Fruit fly (Drosophila melanogaster) whole organism, embryonic: Measurements from ENCODE around the gene CG7512.
A peak's percentile ranks its signal among the peaks of the same experiment; 100 is the strongest.

ENCODE experiments used
- CG10147 ChIP-seq: fragments of 200-800 bp; sonication (Bioruptor generic); optimal IDR thresholded peaks from 2 replicates; lab custom pipeline; 2019; ENCODE audit warnings: missing biosample characterization, mild to moderate bottlenecking, missing genetic modification characterization, moderate library complexity
- CG10267 ChIP-seq: fragments of 200-800 bp; sonication (Bioruptor generic); optimal IDR thresholded peaks from 2 replicates; lab custom pipeline; 2018; ENCODE audit warnings: missing biosample characterization, mild to moderate bottlenecking, missing genetic modification characterization, moderate library complexity
- CG10274 ChIP-seq: fragments of 200-800 bp; sonication (Bioruptor generic); optimal IDR thresholded peaks from 3 replicates; lab custom pipeline; 2017; ENCODE audit warnings: missing biosample characterization, mild to moderate bottlenecking, missing genetic modification characterization
- CG12071 ChIP-seq: fragments of 200-800 bp; sonication (Bioruptor generic); optimal IDR thresholded peaks from 3 replicates; lab custom pipeline; 2018; ENCODE audit warnings: missing biosample characterization, mild to moderate bottlenecking, missing genetic modification characterization
- CG14710 ChIP-seq: fragments of 200-800 bp; sonication (Bioruptor generic); optimal IDR thresholded peaks from 3 replicates; lab custom pipeline; 2019; ENCODE audit warnings: missing biosample characterization, mild to moderate bottlenecking, missing genetic modification characterization, moderate library complexity
- CG1792 ChIP-seq: fragments of 200-800 bp; sonication (Bioruptor generic); optimal IDR thresholded peaks from 2 replicates; lab custom pipeline; 2016; ENCODE audit warnings: missing biosample characterization, missing genetic modification characterization
- CG18011 ChIP-seq: fragments of 200-800 bp; sonication (Bioruptor generic); optimal IDR thresholded peaks from 2 replicates; lab custom pipeline; 2017; ENCODE audit warnings: missing biosample characterization, missing genetic modification characterization, mild to moderate bottlenecking, moderate library complexity, missing genotype
- CG18476 ChIP-seq: fragments of 200-800 bp; sonication (Bioruptor generic); optimal IDR thresholded peaks from 2 replicates; lab custom pipeline; 2016; ENCODE audit warnings: missing biosample characterization, mild to moderate bottlenecking, missing genetic modification characterization
- CG2120 ChIP-seq: fragments of 200-800 bp; sonication (Bioruptor generic); optimal IDR thresholded peaks from 3 replicates; lab custom pipeline; 2016; ENCODE audit warnings: missing biosample characterization, missing genetic modification characterization
- CG32772 ChIP-seq: fragments of 200-800 bp; sonication (Bioruptor generic); IDR thresholded peaks from 2 replicates; pipeline ENCODE4 v1.3.6; 2022; ENCODE audit warnings: missing biosample characterization, missing genetic modification characterization
- CG4328 ChIP-seq: fragments of 200-800 bp; sonication (Bioruptor generic); optimal IDR thresholded peaks from 3 replicates; lab custom pipeline; 2017; ENCODE audit warnings: missing biosample characterization, missing genetic modification reagents, missing genetic modification characterization
- CG6175 ChIP-seq: fragments of 200-800 bp; sonication (Bioruptor generic); IDR thresholded peaks from 3 replicates; pipeline ENCODE4 v1.3.6; 2022; ENCODE audit warnings: missing biosample characterization, missing genetic modification characterization
- CG7786 ChIP-seq: fragments of 200-800 bp; sonication (Bioruptor generic); optimal IDR thresholded peaks from 2 replicates; lab custom pipeline; 2016; ENCODE audit warnings: missing biosample characterization, missing genetic modification characterization
- CG8281 ChIP-seq: fragments of 200-800 bp; sonication (Bioruptor generic); optimal IDR thresholded peaks from 2 replicates; lab custom pipeline; 2018; ENCODE audit warnings: missing biosample characterization, mild to moderate bottlenecking, missing genetic modification characterization, moderate library complexity
- CG8290 ChIP-seq, 3 experiments: fragments of 200-800 bp; sonication (Bioruptor generic); optimal IDR thresholded peaks; 2 replicates each; lab custom pipeline; 2016 to 2019; ENCODE audit warnings: missing biosample characterization in 3 of 3, missing genetic modification characterization in 3 of 3, mild to moderate bottlenecking in 2 of 3, moderate library complexity in 1 of 3
- CG9609 ChIP-seq: fragments of 200-800 bp; sonication (Bioruptor generic); optimal IDR thresholded peaks from 3 replicates; lab custom pipeline; 2016; ENCODE audit warnings: missing biosample characterization, missing genetic modification characterization
- CG9797 ChIP-seq: fragments of 200-800 bp; sonication (Bioruptor generic); optimal IDR thresholded peaks from 3 replicates; lab custom pipeline; 2018; ENCODE audit warnings: missing biosample characterization, mild to moderate bottlenecking, missing genetic modification characterization
- Doc3 ChIP-seq: fragments of 200-800 bp; sonication (Bioruptor generic); IDR thresholded peaks from 3 replicates; pipeline ENCODE4 v1.3.6; 2022; ENCODE audit warnings: missing biosample characterization, missing genetic modification characterization; ENCODE audit not compliant: partially characterized antibody
- ERR ChIP-seq: fragments of 200-800 bp; sonication (Bioruptor generic); optimal IDR thresholded peaks from 2 replicates; lab custom pipeline; 2016; ENCODE audit warnings: missing biosample characterization, missing genetic modification characterization
- GATAe ChIP-seq: fragments of 200-800 bp; sonication (Bioruptor generic); conservative IDR thresholded peaks from 2 replicates; pipeline ENCODE4 v1.3.6; 2022; ENCODE audit warnings: missing biosample characterization, missing genetic modification characterization
- Hr3 ChIP-seq: fragments of 200-800 bp; sonication (Bioruptor generic); optimal IDR thresholded peaks from 3 replicates; lab custom pipeline; 2016; ENCODE audit warnings: missing biosample characterization, missing genetic modification characterization
- Kr ChIP-seq: fragments of 200-800 bp; sonication (Bioruptor generic); optimal IDR thresholded peaks from 2 replicates; lab custom pipeline; 2017; ENCODE audit warnings: missing biosample characterization, mild to moderate bottlenecking, missing genetic modification characterization
- MESR4 ChIP-seq: fragments of 200-800 bp; sonication (Bioruptor generic); optimal IDR thresholded peaks from 2 replicates; lab custom pipeline; 2018; ENCODE audit warnings: missing biosample characterization, mild to moderate bottlenecking, missing genetic modification characterization, moderate library complexity
- Opbp ChIP-seq: fragments of 200-800 bp; sonication (Bioruptor generic); IDR thresholded peaks from 3 replicates; pipeline ENCODE4 v1.3.6; 2022; ENCODE audit warnings: missing biosample characterization, missing genetic modification characterization; ENCODE audit not compliant: partially characterized antibody
- PHDP ChIP-seq: fragments of 200-800 bp; sonication (Bioruptor generic); optimal IDR thresholded peaks from 3 replicates; lab custom pipeline; 2018; ENCODE audit warnings: missing biosample characterization, mild to moderate bottlenecking, missing genetic modification characterization, moderate library complexity
- Ptx1 ChIP-seq: fragments of 200-800 bp; sonication (Bioruptor generic); IDR thresholded peaks from 2 replicates; pipeline ENCODE4 v1.3.6; 2022; ENCODE audit warnings: missing biosample characterization, missing genetic modification characterization
- Scr ChIP-seq: fragments of 200-800 bp; sonication (Bioruptor generic); IDR thresholded peaks from 2 replicates; pipeline ENCODE4 v1.3.6; 2022; ENCODE audit warnings: missing biosample characterization, missing genetic modification characterization; ENCODE audit not compliant: partially characterized antibody
- Sox100B ChIP-seq: fragments of 200-800 bp; sonication (Bioruptor generic); optimal IDR thresholded peaks from 3 replicates; lab custom pipeline; 2018; ENCODE audit warnings: missing biosample characterization, mild to moderate bottlenecking, missing genetic modification characterization
- Taf1 ChIP-seq: fragments of 200-800 bp; sonication (Bioruptor generic); IDR thresholded peaks from 2 replicates; pipeline ENCODE4 v1.3.6; 2022; ENCODE audit warnings: missing biosample characterization, missing genetic modification characterization
- Trl ChIP-seq, 3 experiments: fragments of >200 bp in 2 of 3; fragments of 200-800 bp in 1 of 3; sonication (Bioruptor generic) in 1 of 3; optimal IDR thresholded peaks; 2 replicates in 1 of 3; 3 replicates in 2 of 3; lab custom pipeline; 2016 to 2017; ENCODE audit warnings: missing biosample characterization in 1 of 3, missing genetic modification characterization in 1 of 3
- Vsx1 ChIP-seq: fragments of 200-800 bp; sonication (Bioruptor generic); optimal IDR thresholded peaks from 2 replicates; lab custom pipeline; 2017; ENCODE audit warnings: missing biosample characterization, mild to moderate bottlenecking, missing genetic modification characterization, missing genetic modification reagents
- ab ChIP-seq: fragments of 200-800 bp; sonication (Bioruptor generic); optimal IDR thresholded peaks from 2 replicates; lab custom pipeline; 2016; ENCODE audit warnings: missing biosample characterization, missing genetic modification characterization
- amos ChIP-seq: fragments of 200-800 bp; sonication (Bioruptor generic); IDR thresholded peaks from 2 replicates; pipeline ENCODE4 v1.3.6; 2022; ENCODE audit warnings: missing biosample characterization, missing genetic modification characterization; ENCODE audit not compliant: partially characterized antibody
- bigmax ChIP-seq: fragments of 200-800 bp; sonication (Bioruptor generic); optimal IDR thresholded peaks from 2 replicates; lab custom pipeline; 2018; ENCODE audit warnings: missing biosample characterization, mild to moderate bottlenecking, missing genetic modification characterization
- chm ChIP-seq: fragments of 200-800 bp; sonication (Bioruptor generic); IDR thresholded peaks from 2 replicates; pipeline ENCODE4 v1.3.6; 2022; ENCODE audit warnings: missing biosample characterization, missing genetic modification characterization
- dan ChIP-seq: fragments of 200-800 bp; sonication (Bioruptor generic); IDR thresholded peaks from 2 replicates; pipeline ENCODE4 v1.3.6; 2022; ENCODE audit warnings: missing biosample characterization, missing genetic modification characterization
- dm ChIP-seq: fragments of 200-800 bp; sonication (Bioruptor generic); optimal IDR thresholded peaks from 3 replicates; lab custom pipeline; 2016; ENCODE audit warnings: missing biosample characterization, missing genetic modification characterization
- emc ChIP-seq: fragments of 200-800 bp; sonication (Bioruptor generic); optimal IDR thresholded peaks from 2 replicates; lab custom pipeline; 2016; ENCODE audit warnings: missing biosample characterization, missing genetic modification characterization
- en ChIP-seq: fragments of 200-800 bp; sonication (Bioruptor generic); optimal IDR thresholded peaks from 2 replicates; lab custom pipeline; 2016; ENCODE audit warnings: missing biosample characterization, missing genetic modification characterization
- eyg ChIP-seq: fragments of 200-800 bp; sonication (Bioruptor generic); optimal IDR thresholded peaks from 3 replicates; lab custom pipeline; 2016; ENCODE audit warnings: missing biosample characterization, missing genetic modification characterization
- fd102C ChIP-seq: fragments of 200-800 bp; sonication (Bioruptor generic); optimal IDR thresholded peaks from 2 replicates; lab custom pipeline; 2018; ENCODE audit warnings: missing biosample characterization, mild to moderate bottlenecking, missing genetic modification characterization, moderate library complexity
- gce ChIP-seq: fragments of 200-800 bp; sonication (Bioruptor generic); IDR thresholded peaks from 3 replicates; pipeline ENCODE4 v1.3.6; 2022; ENCODE audit warnings: missing biosample characterization, missing genetic modification characterization
- gcm2 ChIP-seq: fragments of 200-800 bp; sonication (Bioruptor generic); optimal IDR thresholded peaks from 2 replicates; lab custom pipeline; 2016; ENCODE audit warnings: missing biosample characterization, missing genetic modification characterization
- rib ChIP-seq: fragments of 200-800 bp; sonication (Bioruptor generic); IDR thresholded peaks from 2 replicates; pipeline ENCODE4 v1.3.6; 2022; ENCODE audit warnings: missing biosample characterization, missing genetic modification characterization
- seq ChIP-seq: fragments of 200-800 bp; sonication (Bioruptor generic); IDR thresholded peaks from 2 replicates; pipeline ENCODE4 v1.3.6; 2022; ENCODE audit warnings: missing biosample characterization, missing genetic modification characterization
- sim ChIP-seq: fragments of 200-800 bp; sonication (Bioruptor generic); IDR thresholded peaks from 2 replicates; pipeline ENCODE4 v1.3.6; 2022; ENCODE audit warnings: missing biosample characterization, missing genetic modification characterization
- tgo ChIP-seq: fragments of 200-800 bp; sonication (Bioruptor generic); IDR thresholded peaks from 3 replicates; pipeline ENCODE4 v1.3.6; 2022; ENCODE audit warnings: missing biosample characterization, missing genetic modification characterization
- unpg ChIP-seq: fragments of 200-800 bp; sonication (Bioruptor generic); optimal IDR thresholded peaks from 3 replicates; lab custom pipeline; 2018; ENCODE audit warnings: missing biosample characterization, mild to moderate bottlenecking, missing genetic modification characterization, moderate library complexity
- vvl ChIP-seq: fragments of 200-800 bp; sonication (Bioruptor generic); IDR thresholded peaks from 2 replicates; pipeline ENCODE4 v1.3.6; 2022; ENCODE audit warnings: missing biosample characterization, missing genetic modification characterization

The CG7512 gene

DNA sequence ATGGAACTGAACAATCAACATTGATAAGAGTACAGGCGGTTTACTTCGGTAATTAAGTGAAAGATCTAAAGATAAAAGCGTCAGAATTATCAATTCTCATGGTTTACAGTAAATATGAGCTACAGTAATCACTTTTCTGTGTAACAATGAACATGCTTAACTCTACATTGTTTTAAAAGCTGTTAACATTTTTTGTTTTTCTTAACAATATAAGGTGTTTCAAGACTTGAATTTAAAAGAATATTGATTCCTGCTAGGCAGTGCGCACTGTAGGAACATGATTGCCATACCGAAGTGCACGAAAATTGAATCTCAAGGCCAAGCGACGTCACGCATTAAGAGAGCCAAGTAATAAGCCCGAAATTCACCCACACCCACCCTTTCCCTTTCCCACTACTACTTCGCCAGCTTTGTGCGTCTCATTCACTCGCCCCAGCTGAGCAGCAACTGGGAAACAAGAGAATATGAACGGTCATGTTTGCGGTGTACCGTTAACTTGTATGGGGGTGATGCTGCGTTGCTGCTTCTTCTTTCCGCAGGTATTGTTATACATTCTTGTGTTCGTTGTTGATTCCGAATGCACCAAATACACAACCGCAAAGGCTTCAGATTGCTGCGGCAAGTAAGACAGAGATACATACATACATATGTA, 22.2 kb upstream of the CG7512 start (continued):
- TF ChIP-seq Trl (optimal IDR thresholded peaks at IDR 0.05; lab: Kevin White, UChicago) (no peak), Trl (GFP tag; optimal IDR thresholded peaks at IDR 0.05; lab: Kevin White, UChicago) (no peak), Hr3 (peak; percentile 32), en (peak; percentile 7), Doc3 (GFP tag; lab: Robert Waterston, UW) (no peak), emc (GFP tag; lab: Kevin White, UChicago) (peak; percentile 35), PHDP (peak; percentile 75), tgo (GFP tag; lab: Robert Waterston, UW) (peak; percentile 56; the same call in 2 of the 3 replicates), Kr (GFP tag; lab: Kevin White, UChicago) (no peak), ERR (GFP tag; lab: Kevin White, UChicago) (peak; percentile 23), CG2120 (GFP tag; lab: Kevin White, UChicago) (peak; percentile 85), fd102C (GFP tag; lab: Kevin White, UChicago) (no peak), unpg (GFP tag; lab: Kevin White, UChicago) (peak; percentile 64), CG14710 (peak; percentile 34), rib (no peak), CG10147 (GFP tag; lab: Kevin White, UChicago) (peak; percentile 55), Taf1 (GFP tag; lab: Robert Waterston, UW) (peak; percentile 64; the same call in 1 of the 2 replicates), sim (GFP tag; lab: Robert Waterston, UW) (no peak), CG6175 (no peak), eyg (GFP tag; lab: Kevin White, UChicago) (peak; percentile 42), CG8281 (no peak), CG10267 (tag; lab: Kevin White, UChicago) (peak; percentile 44), Scr (GFP tag; lab: Robert Waterston, UW) (no peak), ab (GFP tag; lab: Kevin White, UChicago) (no peak), GATAe (GFP tag; lab: Robert Waterston, UW) (no peak), seq (0 out of 2 replicates have a peak, but pooled peaks have one; percentile 16), Opbp (GFP tag; lab: Robert Waterston, UW) (no peak), CG9797 (GFP tag; lab: Kevin White, UChicago) (no peak), amos (no peak), Vsx1 (GFP tag; lab: Kevin White, UChicago) (no peak), CG1792 (GFP tag; lab: Kevin White, UChicago) (peak; percentile 17), CG8290 (GFP tag; optimal IDR thresholded peaks at IDR 0.05; lab: Kevin White, UChicago) (no peak), CG8290 (tag; optimal IDR thresholded peaks at IDR 0.05; lab: Kevin White, UChicago) (peak in 1 of 2 experiments; percentile 83), CG18476 (GFP tag; lab: Kevin White, UChicago) (no peak), bigmax (GFP tag; lab: Kevin White, UChicago) (no peak), CG4328 (no peak), gce (GFP tag; lab: Robert Waterston, UW) (no peak), gcm2 (GFP tag; lab: Kevin White, UChicago) (no peak), CG12071 (GFP tag; lab: Kevin White, UChicago) (peak; percentile 21), dm (GFP tag; lab: Kevin White, UChicago) (no peak), CG10274 (GFP tag; lab: Kevin White, UChicago) (peak; percentile 30), Ptx1 (GFP tag; lab: Robert Waterston, UW) (peak; percentile 72), MESR4 (GFP tag; lab: Kevin White, UChicago) (no peak), chm (GFP tag; lab: Robert Waterston, UW) (peak; percentile 59; the same call in 1 of the 2 replicates), vvl (GFP tag; lab: Robert Waterston, UW) (peak; percentile 60), CG18011 (peak; percentile 8), CG7786 (GFP tag; lab: Kevin White, UChicago) (peak; percentile 57), CG32772 (GFP tag; lab: Robert Waterston, UW) (peak; percentile 58; the same call in 1 of the 2 replicates), dan (GFP tag; lab: Robert Waterston, UW) (no peak), Sox100B (no peak), CG9609 (GFP tag; lab: Kevin White, UChicago) (peak; percentile 40)
